Worm (Caenorhabditis elegans) whole organism, late embryonic: ENCODE results near the gene srbc-20.

ENCODE experiments used
- ceh-18 ChIP-seq: sonication (generic microtip); optimal IDR thresholded peaks from 2 replicates; lab custom pipeline; 2016; ENCODE audit warnings: missing genetic modification characterization, missing compliant biosample characterization
- fkh-10 ChIP-seq: fragments of 150-350 bp; optimal IDR thresholded peaks from 2 replicates; lab custom pipeline; 2014; ENCODE audit warnings: missing biosample characterization, missing genetic modification reagents, missing genetic modification characterization
- pax-1 ChIP-seq: fragments of 150-350 bp; optimal IDR thresholded peaks from 2 replicates; lab custom pipeline; 2014; ENCODE audit warnings: missing biosample characterization, missing genetic modification characterization

DNA sequence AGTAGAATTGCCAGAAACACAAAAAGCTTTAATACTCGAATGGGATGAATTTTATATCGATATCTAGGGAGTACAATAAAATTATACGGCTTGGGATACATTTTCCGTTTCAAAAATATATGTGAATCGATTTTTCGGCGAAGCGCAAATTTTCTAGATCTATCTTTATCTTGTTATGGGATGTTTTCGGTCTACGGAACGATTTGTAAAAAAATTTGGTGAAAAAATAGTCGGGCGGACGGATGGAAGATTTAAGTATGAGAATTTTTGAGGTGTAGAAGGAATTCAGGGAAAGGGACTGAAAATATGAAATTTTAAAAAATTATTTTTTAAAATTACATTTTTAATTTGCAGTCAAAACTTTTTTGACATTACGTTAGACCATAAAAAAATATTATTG, 40.9 kb upstream of the srbc-20 start, which contains the start of gene F22F7.4:
- TF ChIP-seq pax-1 (tag; lab: Kevin White, UChicago) = no peak
- TF ChIP-seq ceh-18 (tag; lab: Kevin White, UChicago) = no peak
- no peak for TF ChIP-seq fkh-10 (GFP tag; lab: Kevin White, UChicago)
